Fruit fly (Drosophila melanogaster) whole organism, pupa: ENCODE measurements around the gene CG44869.

Experiments used
- CG12605 ChIP-seq: fragments of 200-800 bp; sonication (Bioruptor generic); IDR thresholded peaks from 2 replicates; pipeline ENCODE4 v1.3.6; 2022; ENCODE audit warnings: missing biosample characterization, missing genetic modification characterization
- CG14655 ChIP-seq: fragments of 200-800 bp; sonication (Bioruptor generic); optimal IDR thresholded peaks from 3 replicates; lab custom pipeline; 2017; ENCODE audit warnings: mild to moderate bottlenecking, missing biosample characterization, missing genetic modification reagents, missing genetic modification characterization
- CG15710 ChIP-seq: fragments of 200-800 bp; sonication (Bioruptor generic); optimal IDR thresholded peaks from 2 replicates; lab custom pipeline; 2018; ENCODE audit warnings: missing biosample characterization, mild to moderate bottlenecking, missing genetic modification characterization, moderate library complexity
- CG17806 ChIP-seq: fragments of 200-800 bp; sonication (Bioruptor generic); optimal IDR thresholded peaks from 2 replicates; lab custom pipeline; 2018; ENCODE audit warnings: missing biosample characterization, mild to moderate bottlenecking, missing genetic modification characterization, moderate library complexity
- CG32121 ChIP-seq: fragments of 200-800 bp; sonication (Bioruptor generic); IDR thresholded peaks from 2 replicates; pipeline ENCODE4 v1.3.6; 2022; ENCODE audit warnings: missing biosample characterization, missing genetic modification characterization
- CG34367 ChIP-seq: fragments of 200-800 bp; sonication (Bioruptor generic); optimal IDR thresholded peaks from 2 replicates; lab custom pipeline; 2018; ENCODE audit warnings: missing biosample characterization, mild to moderate bottlenecking, missing genetic modification characterization
- CG4496 ChIP-seq: fragments of 200-800 bp; sonication (Bioruptor generic); IDR thresholded peaks from 3 replicates; pipeline ENCODE4 v1.3.6; 2022; ENCODE audit warnings: missing biosample characterization, missing genetic modification characterization
- Pif1B ChIP-seq: fragments of 200-800 bp; sonication (Bioruptor generic); optimal IDR thresholded peaks from 3 replicates; lab custom pipeline; 2016; ENCODE audit warnings: missing biosample characterization, missing genetic modification characterization
- gl ChIP-seq: fragments of 200-800 bp; sonication (Bioruptor generic); optimal IDR thresholded peaks from 2 replicates; lab custom pipeline; 2018; ENCODE audit warnings: missing biosample characterization, mild to moderate bottlenecking, missing genetic modification characterization
- rn ChIP-seq: fragments of 200-800 bp; sonication (Bioruptor generic); IDR thresholded peaks from 2 replicates; pipeline ENCODE4 v1.3.6; 2022; ENCODE audit warnings: missing biosample characterization, missing genetic modification characterization

DNA sequence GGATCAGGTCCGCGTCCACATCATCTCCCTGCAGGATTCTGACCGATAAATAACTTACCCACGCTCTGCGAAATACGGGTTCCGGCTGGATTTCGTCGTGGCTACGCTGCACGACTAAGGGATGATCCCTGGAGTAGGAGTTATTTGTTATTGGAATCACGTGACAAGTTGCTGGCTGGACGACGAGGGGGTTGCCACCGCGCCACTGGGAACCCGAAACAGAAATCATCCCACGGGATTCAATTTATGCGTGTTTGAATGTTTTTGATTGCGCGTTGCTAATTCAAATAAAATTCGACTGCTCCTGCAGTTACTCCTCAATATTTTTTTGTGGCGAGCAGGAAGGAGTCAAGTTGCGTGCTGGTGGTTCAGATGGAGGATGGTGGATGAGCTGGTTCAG, 11.5 kb upstream of the CG44869 start:
- TF ChIP-seq CG15710 (tag; lab: Kevin White, UChicago) (no peak), CG12605 (GFP tag; lab: Robert Waterston, UW) (no peak), CG4496 (no peak), gl (no peak), CG17806 (tag; lab: Kevin White, UChicago) (no peak), rn (GFP tag; lab: Robert Waterston, UW) (no peak), CG34367 (no peak), CG14655 (GFP tag; lab: Kevin White, UChicago) (no peak), Pif1B (GFP tag; lab: Kevin White, UChicago) (no peak), CG32121 (GFP tag; lab: Robert Waterston, UW) (no peak)
